Fruit fly (Drosophila melanogaster): Measurements from ENCODE around the gene Nup93-2.

Gene Nup93-2

dm6 chr3R:14901408-14902352 lies 3.5 kb upstream of the Nup93-2 start, which contains the start of gene RpS5b:
Gene RpS5b (minus strand): TSS chr3R:14901563.
- no peak for TF ChIP-seq CG9948 (tag; optimal IDR thresholded peaks at IDR 0.05)
- peak; percentile 7 for TF ChIP-seq Snoo (tag; optimal IDR thresholded peaks at IDR 0.05)
- no peak for TF ChIP-seq Pif1A (GFP tag; optimal IDR thresholded peaks at IDR 0.05)
- no peak for TF ChIP-seq CG8301 (tag; optimal IDR thresholded peaks at IDR 0.05)

dm6 chr3R:14900177-14900576 lies 2.0 kb upstream of the Nup93-2 start, which contains the start of gene VhaPPA1-2:
Gene VhaPPA1-2 (minus strand): TSS chr3R:14900277.
- no peak for TF ChIP-seq EcR (GFP tag; optimal IDR thresholded peaks at IDR 0.05)
- TF ChIP-seq CG13204 (GFP tag; optimal IDR thresholded peaks at IDR 0.05): no peak
- TF ChIP-seq fd96Ca (GFP tag; IDR thresholded peaks at IDR 0.05): no peak
- no peak for TF ChIP-seq CG12605 (GFP tag; IDR thresholded peaks at IDR 0.05)
- no peak for TF ChIP-seq Pif1B (GFP tag; optimal IDR thresholded peaks at IDR 0.05)
- no peak for TF ChIP-seq CG8159 (tag; optimal IDR thresholded peaks at IDR 0.05)
- TF ChIP-seq CG9948 (tag; optimal IDR thresholded peaks at IDR 0.05): no peak

- TF ChIP-seq D1 (tag; optimal IDR thresholded peaks at IDR 0.05) (no peak), CG8159 (tag; optimal IDR thresholded peaks at IDR 0.05) (no peak), CG9948 (tag; optimal IDR thresholded peaks at IDR 0.05) (no peak), fd96Ca (GFP tag; IDR thresholded peaks at IDR 0.05) (no peak), Ets98B (GFP tag; IDR thresholded peaks at IDR 0.05) (no peak), CG17806 (tag; optimal IDR thresholded peaks at IDR 0.05) (no peak), gl (tag; optimal IDR thresholded peaks at IDR 0.05) (no peak), CG10348 (GFP tag; IDR thresholded peaks at IDR 0.05) (no peak), CG15710 (tag; optimal IDR thresholded peaks at IDR 0.05) (no peak), Pif1B (GFP tag; optimal IDR thresholded peaks at IDR 0.05) (no peak), CG13204 (GFP tag; optimal IDR thresholded peaks at IDR 0.05) (no peak), CG32121 (GFP tag; IDR thresholded peaks at IDR 0.05) (no peak), EcR (GFP tag; optimal IDR thresholded peaks at IDR 0.05) (no peak), rn (GFP tag; IDR thresholded peaks at IDR 0.05) (no peak), CG14655 (GFP tag; optimal IDR thresholded peaks at IDR 0.05) (no peak)
Observed at dm6 chr3R:14894783-14894883, 3.5 kb downstream of the Nup93-2 start, which contains the start of gene CG14860. Gene CG14860 (plus strand): TSS chr3R:14894784.

dm6 chr3R:14893791-14894782 lies 4.1 kb downstream of the Nup93-2 start, which contains the start of gene Dph2:
Gene Dph2 (minus strand): TSS chr3R:14893954.
- no peak for TF ChIP-seq Pif1A (GFP tag; optimal IDR thresholded peaks at IDR 0.05)
- TF ChIP-seq rn (GFP tag; IDR thresholded peaks at IDR 0.05): peak; percentile 59
- no peak for TF ChIP-seq fd96Ca (GFP tag; IDR thresholded peaks at IDR 0.05)
- TF ChIP-seq CG12605 (GFP tag; IDR thresholded peaks at IDR 0.05): peak; percentile 72
- no peak for TF ChIP-seq EcR (GFP tag; optimal IDR thresholded peaks at IDR 0.05)
- no peak for TF ChIP-seq Pif1B (GFP tag; optimal IDR thresholded peaks at IDR 0.05)
- no peak for TF ChIP-seq Snoo (tag; optimal IDR thresholded peaks at IDR 0.05)
- peak; percentile 36 for TF ChIP-seq CG17806 (tag; optimal IDR thresholded peaks at IDR 0.05)
- no peak for TF ChIP-seq D1 (tag; optimal IDR thresholded peaks at IDR 0.05)
- peak; percentile 75 for TF ChIP-seq CG32121 (GFP tag; IDR thresholded peaks at IDR 0.05)
- TF ChIP-seq CG4496 (GFP tag; IDR thresholded peaks at IDR 0.05): peak; percentile 76
- peak; percentile 44 for TF ChIP-seq CG15710 (tag; optimal IDR thresholded peaks at IDR 0.05)
- TF ChIP-seq gl (tag; optimal IDR thresholded peaks at IDR 0.05): no peak
- peak; percentile 40 for TF ChIP-seq CG9948 (tag; optimal IDR thresholded peaks at IDR 0.05)
- TF ChIP-seq CG8159 (tag; optimal IDR thresholded peaks at IDR 0.05): peak; percentile 48
- peak; percentile 49 for TF ChIP-seq CG8301 (tag; optimal IDR thresholded peaks at IDR 0.05)
- TF ChIP-seq CG34367 (tag; optimal IDR thresholded peaks at IDR 0.05): no peak
- no peak for TF ChIP-seq CG14655 (GFP tag; optimal IDR thresholded peaks at IDR 0.05)
- TF ChIP-seq Ets98B (GFP tag; IDR thresholded peaks at IDR 0.05): peak; percentile 54
- no peak for TF ChIP-seq CG10348 (GFP tag; IDR thresholded peaks at IDR 0.05)
- no peak for TF ChIP-seq CG13204 (GFP tag; optimal IDR thresholded peaks at IDR 0.05)

- TF ChIP-seq Pif1B (GFP tag; optimal IDR thresholded peaks at IDR 0.05): no peak
- TF ChIP-seq CG10348 (GFP tag; IDR thresholded peaks at IDR 0.05): no peak
- no peak for TF ChIP-seq CG14655 (GFP tag; optimal IDR thresholded peaks at IDR 0.05)
- TF ChIP-seq rn (GFP tag; IDR thresholded peaks at IDR 0.05): no peak
- no peak for TF ChIP-seq CG17806 (tag; optimal IDR thresholded peaks at IDR 0.05)
- no peak for TF ChIP-seq CG34367 (tag; optimal IDR thresholded peaks at IDR 0.05)
- no peak for TF ChIP-seq CG32121 (GFP tag; IDR thresholded peaks at IDR 0.05)
- TF ChIP-seq CG15710 (tag; optimal IDR thresholded peaks at IDR 0.05): no peak
- no peak for TF ChIP-seq CG8159 (tag; optimal IDR thresholded peaks at IDR 0.05)
- no peak for TF ChIP-seq CG9948 (tag; optimal IDR thresholded peaks at IDR 0.05)
- TF ChIP-seq CG13204 (GFP tag; optimal IDR thresholded peaks at IDR 0.05): no peak
- no peak for TF ChIP-seq EcR (GFP tag; optimal IDR thresholded peaks at IDR 0.05)
- no peak for TF ChIP-seq Ets98B (GFP tag; IDR thresholded peaks at IDR 0.05)
- no peak for TF ChIP-seq Pif1A (GFP tag; optimal IDR thresholded peaks at IDR 0.05)
- no peak for TF ChIP-seq CG8301 (tag; optimal IDR thresholded peaks at IDR 0.05)
- TF ChIP-seq CG4496 (GFP tag; IDR thresholded peaks at IDR 0.05): no peak
- TF ChIP-seq fd96Ca (GFP tag; IDR thresholded peaks at IDR 0.05): no peak
- no peak for TF ChIP-seq Snoo (tag; optimal IDR thresholded peaks at IDR 0.05)
- TF ChIP-seq gl (tag; optimal IDR thresholded peaks at IDR 0.05): no peak
Observed at dm6 chr3R:14890064-14890709, 8.0 kb downstream of the Nup93-2 start, which contains the start of the genes CycC and UQCR-C1. Gene CycC (minus strand): TSS chr3R:14890205. Gene UQCR-C1 (plus strand): TSS chr3R:14890231.

All from whole organism, pupa.